Fruit fly (Drosophila melanogaster): ENCODE data around the gene CG42512.

The CG42512 gene

DNA sequence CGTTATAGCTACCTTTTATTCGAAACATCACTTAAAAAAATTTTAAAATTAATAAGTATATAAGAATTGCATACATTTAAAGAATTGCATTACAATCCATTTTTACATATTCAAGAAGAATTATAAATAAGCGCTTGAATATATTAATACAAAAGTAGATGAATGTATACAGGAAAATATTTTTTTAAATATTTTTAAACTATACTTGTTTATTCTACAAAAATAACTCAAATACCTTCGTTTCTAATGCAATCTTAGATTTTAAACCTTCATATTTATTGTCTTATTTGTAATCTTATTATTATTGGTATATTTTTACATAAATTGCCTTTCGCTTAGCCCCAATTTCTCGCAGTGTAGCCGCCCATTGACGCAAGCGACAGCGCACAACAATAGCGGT, 26.0 kb downstream of the CG42512 start:
- no peak for TF ChIP-seq ovo (GFP tag; optimal IDR thresholded peaks at IDR 0.05)
- TF ChIP-seq Clk (GFP tag; optimal IDR thresholded peaks at IDR 0.05): no peak
- no peak for TF ChIP-seq CG5204 (GFP tag; optimal IDR thresholded peaks at IDR 0.05)
- no peak for TF ChIP-seq CG1620 (GFP tag; optimal IDR thresholded peaks at IDR 0.05)
- no peak for TF ChIP-seq Crg-1 (GFP tag; optimal IDR thresholded peaks at IDR 0.05)
- TF ChIP-seq cic (GFP tag; optimal IDR thresholded peaks at IDR 0.05): no peak
- peak; percentile 7 for TF ChIP-seq CG14711 (tag; optimal IDR thresholded peaks at IDR 0.05)
- no peak for TF ChIP-seq kay (GFP tag; ENCODE audit: borderline replicate concordance)
- no peak for TF ChIP-seq CG12768 (GFP tag; optimal IDR thresholded peaks at IDR 0.05)
- no peak for TF ChIP-seq pad (GFP tag; optimal IDR thresholded peaks at IDR 0.05)
- no peak for TF ChIP-seq CG33017 (tag; optimal IDR thresholded peaks at IDR 0.05)
- TF ChIP-seq CG7101 (tag; optimal IDR thresholded peaks at IDR 0.05): peak; percentile 55
- peak; percentile 9 for TF ChIP-seq CG11617 (GFP tag; optimal IDR thresholded peaks at IDR 0.05)
- TF ChIP-seq CG7045 (GFP tag; optimal IDR thresholded peaks at IDR 0.05): no peak
- no peak for TF ChIP-seq Mnt (GFP tag; optimal IDR thresholded peaks at IDR 0.05)
- TF ChIP-seq Hr96 (GFP tag; optimal IDR thresholded peaks at IDR 0.05): no peak

DNA sequence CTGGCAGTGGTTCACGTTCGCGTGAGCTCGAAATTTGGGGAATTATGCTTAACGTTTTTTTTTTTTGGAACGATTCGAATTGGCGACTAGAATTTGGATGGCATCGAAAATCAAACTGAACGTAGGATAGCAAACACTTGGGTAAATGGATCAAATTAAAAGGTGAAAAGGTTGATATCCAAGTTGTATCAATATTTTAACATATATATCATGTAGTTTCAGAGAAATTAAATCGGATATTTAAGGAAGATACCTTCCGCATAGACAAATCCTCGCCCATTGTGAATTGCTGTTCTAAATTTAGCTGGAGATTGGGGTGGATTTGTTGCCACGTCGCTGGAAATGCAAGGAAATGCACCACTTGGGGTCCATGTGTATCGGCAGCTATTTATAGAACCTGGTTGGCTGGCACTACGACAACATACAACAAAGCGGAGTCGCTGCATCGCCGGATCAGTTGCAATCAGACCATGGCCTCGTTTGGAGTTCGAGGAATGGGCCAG, 27.7 kb downstream of the CG42512 start, which contains the start of the genes CG13010 and sing:
Gene CG13010 (minus strand): TSS at position 101 of the 503 bp plus-strand sequence.
Gene sing (plus strand): TSS at position 453 of the 503 bp plus-strand sequence.
- no peak for TF ChIP-seq cic (GFP tag; optimal IDR thresholded peaks at IDR 0.05)
- no peak for TF ChIP-seq Mnt (GFP tag; optimal IDR thresholded peaks at IDR 0.05)
- TF ChIP-seq Clk (GFP tag; optimal IDR thresholded peaks at IDR 0.05): no peak
- no peak for TF ChIP-seq tj (GFP tag; optimal IDR thresholded peaks at IDR 0.05)
- TF ChIP-seq CG1620 (GFP tag; optimal IDR thresholded peaks at IDR 0.05): no peak
- TF ChIP-seq kay (GFP tag; ENCODE audit: borderline replicate concordance): no peak
- no peak for TF ChIP-seq CG11617 (GFP tag; optimal IDR thresholded peaks at IDR 0.05)
- TF ChIP-seq CG33017 (tag; optimal IDR thresholded peaks at IDR 0.05): no peak
- TF ChIP-seq CG7101 (tag; optimal IDR thresholded peaks at IDR 0.05): no peak
- TF ChIP-seq ovo (GFP tag; optimal IDR thresholded peaks at IDR 0.05): no peak
- TF ChIP-seq CG14711 (tag; optimal IDR thresholded peaks at IDR 0.05): no peak

DNA sequence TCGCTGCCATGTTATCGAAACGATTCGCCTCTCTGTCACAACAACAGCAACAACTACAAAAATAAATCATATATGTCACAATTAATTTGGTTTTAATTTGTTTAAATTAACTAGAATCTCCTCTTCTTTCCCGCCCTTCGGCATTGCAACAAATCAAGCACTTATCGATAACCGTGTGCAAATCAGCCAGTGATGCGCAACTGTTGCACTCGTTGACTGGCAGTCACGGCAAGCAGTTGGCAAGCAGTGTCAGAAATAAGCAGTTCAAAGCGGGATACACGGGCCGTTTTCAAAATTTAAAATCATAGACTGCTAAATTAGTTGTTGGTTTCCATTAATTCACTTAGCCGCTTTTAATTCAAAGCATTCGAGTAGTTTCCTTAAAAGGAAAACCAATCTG, 32.6 kb downstream of the CG42512 start, which contains the start of gene Axs:
Gene Axs (minus strand): TSS at position 131 of the 400 bp plus-strand sequence.
- no peak for TF ChIP-seq CG14711 (tag; optimal IDR thresholded peaks at IDR 0.05)
- no peak for TF ChIP-seq ovo (GFP tag; optimal IDR thresholded peaks at IDR 0.05)
- no peak for TF ChIP-seq tj (GFP tag; optimal IDR thresholded peaks at IDR 0.05)
- no peak for TF ChIP-seq cnc (optimal IDR thresholded peaks at IDR 0.05)

DNA sequence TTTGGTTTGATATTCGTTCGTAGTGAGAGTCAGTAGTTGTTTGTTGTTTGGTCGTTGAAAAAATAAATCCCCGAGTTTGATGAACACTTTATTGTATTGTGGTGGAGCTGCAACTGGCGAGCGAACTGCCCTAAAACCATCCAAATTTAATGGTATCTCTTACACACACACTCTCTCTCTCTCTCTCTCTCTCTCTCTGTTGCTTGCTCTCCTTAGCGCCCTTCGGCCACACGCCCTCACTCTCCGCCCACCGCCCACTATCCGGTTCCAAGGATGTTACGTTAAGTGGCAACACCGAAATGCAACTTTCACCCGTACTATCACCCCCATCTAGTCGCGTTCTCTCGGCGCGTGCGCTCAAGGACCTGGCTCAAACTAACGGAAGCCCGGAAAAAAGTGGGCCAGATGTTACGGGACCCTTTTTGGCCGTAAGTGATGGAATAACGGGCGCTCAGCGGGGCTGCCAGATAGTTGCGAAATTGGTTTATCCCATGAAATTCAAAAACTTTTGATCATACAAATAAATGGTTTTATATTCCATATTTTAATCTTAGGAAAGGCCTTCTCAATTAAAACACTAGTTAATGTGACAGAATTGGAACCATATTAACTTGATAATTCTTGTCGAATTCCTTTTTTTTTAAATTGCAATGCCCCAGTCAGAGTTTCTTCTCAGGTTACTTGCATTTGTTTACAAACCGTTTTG, 36.4 kb downstream of the CG42512 start:
- no peak for TF ChIP-seq CG7101 (tag; optimal IDR thresholded peaks at IDR 0.05)
- no peak for TF ChIP-seq CG14711 (tag; optimal IDR thresholded peaks at IDR 0.05)
- peak; percentile 25 for TF ChIP-seq toe (GFP tag; optimal IDR thresholded peaks at IDR 0.05)
- TF ChIP-seq CG11617 (GFP tag; optimal IDR thresholded peaks at IDR 0.05): no peak
- no peak for TF ChIP-seq Mnt (GFP tag; optimal IDR thresholded peaks at IDR 0.05)
- no peak for TF ChIP-seq Crg-1 (GFP tag; optimal IDR thresholded peaks at IDR 0.05)
- TF ChIP-seq tj (GFP tag; optimal IDR thresholded peaks at IDR 0.05): no peak

DNA sequence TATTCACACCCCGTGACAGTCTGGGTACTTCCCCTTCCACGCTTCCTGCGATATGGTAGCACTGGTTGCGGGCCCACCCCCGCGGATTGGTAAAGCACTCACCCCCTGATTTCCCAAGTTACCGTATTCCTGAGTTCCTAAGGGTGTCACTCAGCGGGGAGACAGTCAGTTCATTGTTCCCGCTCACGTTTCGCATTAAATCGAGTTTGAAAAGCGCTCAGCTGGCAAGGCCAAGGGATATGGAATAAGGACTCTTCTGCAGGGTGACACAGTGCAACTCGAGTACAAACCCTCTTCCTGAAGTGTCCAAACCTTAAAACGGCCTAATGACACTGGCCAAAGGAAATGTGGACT, 36.9 kb downstream of the CG42512 start:
- no peak for TF ChIP-seq cic (GFP tag; optimal IDR thresholded peaks at IDR 0.05)
- no peak for TF ChIP-seq CG12768 (GFP tag; optimal IDR thresholded peaks at IDR 0.05)
- TF ChIP-seq CG1620 (GFP tag; optimal IDR thresholded peaks at IDR 0.05): no peak
- no peak for TF ChIP-seq CG11617 (GFP tag; optimal IDR thresholded peaks at IDR 0.05)

DNA sequence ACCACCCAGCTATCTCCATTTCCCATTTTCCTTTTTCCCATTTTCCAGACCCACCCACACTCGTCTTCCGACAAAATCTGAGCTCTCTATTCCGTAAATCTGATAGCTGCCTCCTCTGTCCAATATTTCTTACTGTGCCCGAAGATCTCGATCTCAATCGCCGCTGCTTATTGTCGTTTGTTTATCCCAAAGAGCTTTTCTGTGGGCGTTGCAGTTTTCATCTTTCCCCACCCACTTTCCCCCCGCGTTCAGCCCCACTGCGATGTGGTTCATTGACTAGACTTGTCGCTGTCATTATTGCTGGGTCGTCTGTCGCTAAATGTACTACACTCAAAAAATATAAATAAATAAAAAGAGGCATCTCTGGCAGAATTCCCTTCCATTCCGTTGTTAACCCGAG, 38.2 kb downstream of the CG42512 start:
- TF ChIP-seq CG12768 (GFP tag; optimal IDR thresholded peaks at IDR 0.05): no peak
- TF ChIP-seq tj (GFP tag; optimal IDR thresholded peaks at IDR 0.05): peak; percentile 56

DNA sequence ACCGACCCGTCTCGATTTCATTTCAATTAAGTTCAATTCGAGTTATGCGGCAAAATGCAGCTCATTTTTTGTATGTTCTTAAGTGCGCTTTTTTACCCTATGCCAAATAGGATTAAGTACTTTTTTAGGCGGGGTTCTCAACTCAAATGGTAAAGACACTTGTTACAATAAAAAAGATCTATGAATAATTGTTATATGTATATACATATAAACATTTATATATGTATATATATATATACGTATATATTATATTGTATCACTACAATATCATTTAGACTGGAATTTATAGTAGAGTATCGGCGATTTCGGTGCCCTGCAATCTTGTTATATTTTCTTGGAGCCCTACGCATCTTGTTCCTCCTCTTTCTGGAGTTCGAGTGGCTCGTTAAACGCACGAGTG, 38.8 kb downstream of the CG42512 start:
- no peak for TF ChIP-seq CG7045 (GFP tag; optimal IDR thresholded peaks at IDR 0.05)
- no peak for TF ChIP-seq ovo (GFP tag; optimal IDR thresholded peaks at IDR 0.05)
- no peak for TF ChIP-seq toe (GFP tag; optimal IDR thresholded peaks at IDR 0.05)
- TF ChIP-seq kay (GFP tag; ENCODE audit: borderline replicate concordance): no peak
- TF ChIP-seq CG1620 (GFP tag; optimal IDR thresholded peaks at IDR 0.05): no peak
- TF ChIP-seq pad (GFP tag; optimal IDR thresholded peaks at IDR 0.05): no peak
- no peak for TF ChIP-seq cnc (optimal IDR thresholded peaks at IDR 0.05)
- TF ChIP-seq tj (GFP tag; optimal IDR thresholded peaks at IDR 0.05): no peak
- no peak for TF ChIP-seq Crg-1 (GFP tag; optimal IDR thresholded peaks at IDR 0.05)
- TF ChIP-seq Mnt (GFP tag; optimal IDR thresholded peaks at IDR 0.05): no peak
- TF ChIP-seq CG5204 (GFP tag; optimal IDR thresholded peaks at IDR 0.05): no peak
- TF ChIP-seq Clk (GFP tag; optimal IDR thresholded peaks at IDR 0.05): no peak
- no peak for TF ChIP-seq CG14711 (tag; optimal IDR thresholded peaks at IDR 0.05)
- TF ChIP-seq CG11617 (GFP tag; optimal IDR thresholded peaks at IDR 0.05): no peak

DNA sequence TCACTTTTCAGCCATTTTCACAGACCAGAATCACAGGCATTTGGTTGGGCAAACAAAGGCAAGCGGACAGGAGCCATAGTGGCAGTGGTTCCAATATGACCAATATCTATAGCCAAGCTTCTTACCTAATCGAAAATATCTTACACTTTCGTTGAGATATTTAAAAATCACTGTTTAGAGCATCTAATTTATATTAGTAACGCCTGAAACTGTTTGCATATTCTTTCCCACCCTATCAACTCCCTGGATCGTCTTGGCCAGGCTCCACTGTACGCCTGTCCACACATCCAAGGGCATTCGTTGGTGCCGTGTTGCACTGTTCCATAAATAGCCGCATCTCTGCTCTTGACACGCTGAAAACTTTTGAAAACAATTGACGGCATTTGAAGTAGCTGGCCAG, 39.3 kb downstream of the CG42512 start:
- TF ChIP-seq CG7101 (tag; optimal IDR thresholded peaks at IDR 0.05) (no peak), Hr96 (GFP tag; optimal IDR thresholded peaks at IDR 0.05) (no peak), ovo (GFP tag; optimal IDR thresholded peaks at IDR 0.05) (no peak), CG7045 (GFP tag; optimal IDR thresholded peaks at IDR 0.05) (no peak), CG11617 (GFP tag; optimal IDR thresholded peaks at IDR 0.05) (no peak), cic (GFP tag; optimal IDR thresholded peaks at IDR 0.05) (no peak), Clk (GFP tag; optimal IDR thresholded peaks at IDR 0.05) (no peak), toe (GFP tag; optimal IDR thresholded peaks at IDR 0.05) (no peak)

Data from whole organism, adult.